Fruit fly (Drosophila melanogaster) whole organism, embryonic: ENCODE data around the gene CG9628.
A peak's percentile ranks its signal among the peaks of the same experiment; 100 is the strongest.

Source experiments
- Bteb2 ChIP-seq: fragments of 200-800 bp; sonication (Bioruptor generic); optimal IDR thresholded peaks from 2 replicates; lab custom pipeline; 2016; ENCODE audit warnings: missing biosample characterization, missing genetic modification characterization
- CG10267 ChIP-seq: fragments of 200-800 bp; sonication (Bioruptor generic); optimal IDR thresholded peaks from 2 replicates; lab custom pipeline; 2018; ENCODE audit warnings: missing biosample characterization, mild to moderate bottlenecking, missing genetic modification characterization, moderate library complexity
- CG12659 ChIP-seq: fragments of 200-800 bp; sonication (Bioruptor generic); optimal IDR thresholded peaks from 3 replicates; lab custom pipeline; 2017; ENCODE audit warnings: mild to moderate bottlenecking, missing biosample characterization, missing genetic modification reagents, missing genetic modification characterization
- CG12769 ChIP-seq: fragments of 200-800 bp; sonication (Bioruptor generic); optimal IDR thresholded peaks from 2 replicates; lab custom pipeline; 2019; ENCODE audit warnings: missing biosample characterization, mild to moderate bottlenecking, missing genetic modification characterization, moderate library complexity
- CG13287 ChIP-seq: fragments of 200-800 bp; sonication (Bioruptor generic); IDR thresholded peaks from 2 replicates; pipeline ENCODE4 v1.3.6; 2022; ENCODE audit warnings: missing biosample characterization, missing genetic modification characterization; ENCODE audit not compliant: partially characterized antibody
- CG13296 ChIP-seq: fragments of 200-800 bp; sonication (Bioruptor generic); optimal IDR thresholded peaks from 3 replicates; lab custom pipeline; 2018; ENCODE audit warnings: missing biosample characterization, mild to moderate bottlenecking, missing genetic modification characterization
- CG13624 ChIP-seq: fragments of 200-800 bp; sonication (Bioruptor generic); optimal IDR thresholded peaks from 2 replicates; lab custom pipeline; 2016; ENCODE audit warnings: missing biosample characterization, missing genetic modification characterization
- CG14860 ChIP-seq: fragments of 200-800 bp; sonication (Bioruptor generic); IDR thresholded peaks from 3 replicates; pipeline ENCODE4 v1.3.6; 2022; ENCODE audit warnings: missing biosample characterization, missing genetic modification characterization; ENCODE audit not compliant: partially characterized antibody
- CG14965 ChIP-seq: fragments of 200-800 bp; sonication (Bioruptor generic); optimal IDR thresholded peaks from 2 replicates; lab custom pipeline; 2016; ENCODE audit warnings: missing biosample characterization, missing genetic modification characterization, borderline replicate concordance
- CG17568 ChIP-seq: fragments of 200-800 bp; sonication (Bioruptor generic); optimal IDR thresholded peaks from 2 replicates; lab custom pipeline; 2018; ENCODE audit warnings: missing biosample characterization, mild to moderate bottlenecking, missing genetic modification characterization, moderate library complexity
- CG18262 ChIP-seq: fragments of 200-800 bp; optimal IDR thresholded peaks from 3 replicates; lab custom pipeline; 2019; ENCODE audit warnings: missing biosample characterization, mild to moderate bottlenecking, missing genetic modification characterization, moderate library complexity
- CG18619 ChIP-seq: fragments of 200-800 bp; sonication (Bioruptor generic); optimal IDR thresholded peaks from 3 replicates; lab custom pipeline; 2017; ENCODE audit warnings: missing biosample characterization, mild to moderate bottlenecking, missing genetic modification characterization
- CG31441 ChIP-seq: fragments of 200-800 bp; sonication (Bioruptor generic); IDR thresholded peaks from 2 replicates; pipeline ENCODE4 v1.3.6; 2022; ENCODE audit warnings: missing biosample characterization, missing genetic modification characterization
- CG3281 ChIP-seq: fragments of 200-800 bp; sonication (Bioruptor generic); optimal IDR thresholded peaks from 3 replicates; lab custom pipeline; 2017; ENCODE audit warnings: missing biosample characterization, mild to moderate bottlenecking, missing genetic modification characterization
- CG4854 ChIP-seq: fragments of 200-800 bp; sonication (Bioruptor generic); optimal IDR thresholded peaks from 2 replicates; lab custom pipeline; 2016; ENCODE audit warnings: missing biosample characterization, missing genetic modification characterization, inconsistent platforms
- CG6254 ChIP-seq: fragments of 200-800 bp; sonication (Bioruptor generic); optimal IDR thresholded peaks from 3 replicates; lab custom pipeline; 2017; ENCODE audit warnings: mild to moderate bottlenecking, missing biosample characterization, missing genetic modification reagents, missing genetic modification characterization
- CG6654 ChIP-seq: fragments of 200-800 bp; sonication (Bioruptor generic); optimal IDR thresholded peaks from 2 replicates; lab custom pipeline; 2017; ENCODE audit warnings: missing biosample characterization, mild to moderate bottlenecking, missing genetic modification characterization
- CG7372 ChIP-seq: fragments of 200-800 bp; sonication (Bioruptor generic); IDR thresholded peaks from 2 replicates; pipeline ENCODE4 v1.3.6; 2022; ENCODE audit warnings: missing biosample characterization, missing genetic modification characterization
- CG7928 ChIP-seq: fragments of 200-800 bp; sonication (Bioruptor generic); optimal IDR thresholded peaks from 2 replicates; lab custom pipeline; 2017; ENCODE audit warnings: missing biosample characterization, mild to moderate bottlenecking, missing genetic modification characterization
- CG8944 ChIP-seq: fragments of 200-800 bp; sonication (Bioruptor generic); optimal IDR thresholded peaks from 3 replicates; lab custom pipeline; 2016; ENCODE audit warnings: missing biosample characterization, missing genetic modification characterization
- CG9797 ChIP-seq: fragments of 200-800 bp; sonication (Bioruptor generic); optimal IDR thresholded peaks from 3 replicates; lab custom pipeline; 2018; ENCODE audit warnings: missing biosample characterization, mild to moderate bottlenecking, missing genetic modification characterization
- CG9817 ChIP-seq: fragments of 200-800 bp; sonication (Bioruptor generic); optimal IDR thresholded peaks from 2 replicates; lab custom pipeline; 2018; ENCODE audit warnings: missing biosample characterization, mild to moderate bottlenecking, missing genetic modification characterization, moderate library complexity
- Camta ChIP-seq: fragments of 200-800 bp; sonication (Bioruptor generic); optimal IDR thresholded peaks from 2 replicates; lab custom pipeline; 2016; ENCODE audit warnings: missing biosample characterization, missing genetic modification characterization
- Ets65A ChIP-seq: fragments of 200-800 bp; sonication (Bioruptor generic); peaks from one replicate; lab custom pipeline; 2016; ENCODE audit warnings: missing biosample characterization, missing genetic modification characterization
- H15 ChIP-seq: fragments of 200-800 bp; sonication (Bioruptor generic); IDR thresholded peaks from 3 replicates; pipeline ENCODE4 v1.3.6; 2022; ENCODE audit warnings: missing biosample characterization, missing genetic modification characterization
- Mes4 ChIP-seq: fragments of 200-800 bp; sonication (Bioruptor generic); optimal IDR thresholded peaks from 2 replicates; lab custom pipeline; 2016; ENCODE audit warnings: missing biosample characterization, missing genetic modification characterization
- NFAT ChIP-seq: fragments of 200-800 bp; sonication (Bioruptor generic); IDR thresholded peaks from 2 replicates; pipeline ENCODE4 v1.3.6; 2022; ENCODE audit warnings: missing biosample characterization, missing genetic modification characterization
- Neu2 ChIP-seq: fragments of 200-800 bp; sonication (Bioruptor generic); optimal IDR thresholded peaks from 3 replicates; lab custom pipeline; 2016; ENCODE audit warnings: missing biosample characterization, missing genetic modification characterization, borderline replicate concordance
- Poxn ChIP-seq: fragments of 200-800 bp; sonication (Bioruptor generic); IDR thresholded peaks from 2 replicates; pipeline ENCODE4 v1.3.6; 2022; ENCODE audit warnings: missing biosample characterization, missing genetic modification characterization
- Sin3A ChIP-seq: fragments of >200 bp; optimal IDR thresholded peaks from 2 replicates; lab custom pipeline; 2018
- Six4 ChIP-seq: fragments of 200-800 bp; sonication (Bioruptor generic); optimal IDR thresholded peaks from 2 replicates; lab custom pipeline; 2016; ENCODE audit warnings: missing biosample characterization, missing genetic modification characterization
- Sry-β ChIP-seq: fragments of 200-800 bp; sonication (Bioruptor generic); optimal IDR thresholded peaks from 2 replicates; lab custom pipeline; 2018; ENCODE audit warnings: missing biosample characterization, mild to moderate bottlenecking, missing genetic modification characterization, moderate library complexity
- ac ChIP-seq: fragments of 200-800 bp; sonication (Bioruptor generic); optimal IDR thresholded peaks from 3 replicates; lab custom pipeline; 2017; ENCODE audit warnings: missing biosample characterization, mild to moderate bottlenecking, missing genetic modification characterization
- bigmax ChIP-seq: fragments of 200-800 bp; sonication (Bioruptor generic); optimal IDR thresholded peaks from 2 replicates; lab custom pipeline; 2018; ENCODE audit warnings: missing biosample characterization, mild to moderate bottlenecking, missing genetic modification characterization
- bsh ChIP-seq, 2 experiments: fragments of 200-800 bp; sonication (Bioruptor generic); optimal IDR thresholded peaks; 2 replicates each; lab custom pipeline; 2017 to 2018; ENCODE audit warnings: mild to moderate bottlenecking in 2 of 2, missing biosample characterization in 2 of 2, missing genetic modification characterization in 2 of 2, moderate library complexity in 1 of 2
- cas ChIP-seq: fragments of 200-800 bp; sonication (Bioruptor generic); IDR thresholded peaks from 2 replicates; pipeline ENCODE4 v1.3.6; 2022; ENCODE audit warnings: missing biosample characterization, missing genetic modification characterization
- crc ChIP-seq: fragments of 200-800 bp; sonication (Bioruptor generic); optimal IDR thresholded peaks from 2 replicates; lab custom pipeline; 2016; ENCODE audit warnings: missing biosample characterization, missing genetic modification characterization
- cwo ChIP-seq: fragments of 200-800 bp; sonication (Bioruptor generic); optimal IDR thresholded peaks from 3 replicates; lab custom pipeline; 2017; ENCODE audit warnings: missing biosample characterization, missing genetic modification characterization, mild to moderate bottlenecking, moderate library complexity, missing genetic modification reagents
- ems ChIP-seq: fragments of 200-800 bp; sonication (Bioruptor generic); optimal IDR thresholded peaks from 3 replicates; lab custom pipeline; 2016; ENCODE audit warnings: missing biosample characterization, missing genetic modification characterization
- ewg ChIP-seq: fragments of 200-800 bp; sonication (Bioruptor generic); optimal IDR thresholded peaks from 3 replicates; lab custom pipeline; 2017; ENCODE audit warnings: mild to moderate bottlenecking, missing biosample characterization, missing genetic modification reagents, missing genetic modification characterization
- eyg ChIP-seq: fragments of 200-800 bp; sonication (Bioruptor generic); optimal IDR thresholded peaks from 3 replicates; lab custom pipeline; 2016; ENCODE audit warnings: missing biosample characterization, missing genetic modification characterization
- fru ChIP-seq: fragments of >200 bp; optimal IDR thresholded peaks from 2 replicates; lab custom pipeline; 2017
- gem ChIP-seq: fragments of 200-800 bp; sonication (Bioruptor generic); optimal IDR thresholded peaks from 2 replicates; lab custom pipeline; 2019; ENCODE audit warnings: missing biosample characterization, mild to moderate bottlenecking, missing genetic modification characterization, moderate library complexity
- gro ChIP-seq: fragments of 200-800 bp; sonication (Bioruptor generic); optimal IDR thresholded peaks from 2 replicates; lab custom pipeline; 2016; ENCODE audit warnings: missing biosample characterization, missing genetic modification characterization
- mam ChIP-seq: fragments of 200-800 bp; sonication (Bioruptor generic); optimal IDR thresholded peaks from 3 replicates; lab custom pipeline; 2016; ENCODE audit warnings: missing biosample characterization, missing genetic modification characterization
- otp ChIP-seq: fragments of 200-800 bp; sonication (Bioruptor generic); IDR thresholded peaks from 3 replicates; pipeline ENCODE4, ENCODE4 v1.3.6; 2022; ENCODE audit warnings: missing biosample characterization, missing genetic modification characterization
- sr ChIP-seq: fragments of 200-800 bp; sonication (Bioruptor generic); IDR thresholded peaks from 3 replicates; pipeline ENCODE4 v1.3.6; 2022; ENCODE audit warnings: missing biosample characterization, missing genetic modification characterization
- tll ChIP-seq, 2 experiments: fragments of 200-800 bp in 1 of 2; fragments of >200 bp in 1 of 2; sonication (Bioruptor generic) in 1 of 2; optimal IDR thresholded peaks; 2 replicates each; lab custom pipeline; 2017 to 2019; ENCODE audit warnings: missing biosample characterization in 2 of 2, missing genetic modification characterization in 2 of 2, mild to moderate bottlenecking in 1 of 2, moderate library complexity in 1 of 2
- twi ChIP-seq: fragments of 200-800 bp; optimal IDR thresholded peaks from 2 replicates; lab custom pipeline; 2019; ENCODE audit warnings: missing biosample characterization, mild to moderate bottlenecking, missing genetic modification characterization, moderate library complexity
- vnd ChIP-seq: fragments of 200-800 bp; sonication (Bioruptor generic); IDR thresholded peaks from 3 replicates; pipeline ENCODE4 v1.3.6; 2022; ENCODE audit warnings: missing biosample characterization, missing genetic modification characterization; ENCODE audit not compliant: partially characterized antibody

The CG9628 gene

dm6 chr3L:14634773-14635563, 12.4 kb downstream of the CG9628 start (continued):
- TF ChIP-seq tll (GFP tag; optimal IDR thresholded peaks at IDR 0.05; lab: Kevin White, UChicago) (peak in 1 of 2 experiments; percentile 17), cwo (GFP tag; lab: Kevin White, UChicago) (peak; percentile 27), NFAT (GFP tag; lab: Robert Waterston, UW) (no peak), CG12659 (GFP tag; lab: Kevin White, UChicago) (peak; percentile 24), Ets65A (GFP tag; lab: Kevin White, UChicago) (no peak), bsh (GFP tag; optimal IDR thresholded peaks at IDR 0.05; lab: Kevin White, UChicago) (peak in 1 of 2 experiments; percentile 87), H15 (no peak), Sry-β (GFP tag; lab: Kevin White, UChicago) (no peak), vnd (GFP tag; lab: Robert Waterston, UW) (no peak), CG14860 (GFP tag; lab: Robert Waterston, UW) (no peak), CG8944 (GFP tag; lab: Kevin White, UChicago) (no peak), Bteb2 (GFP tag; lab: Kevin White, UChicago) (no peak), Mes4 (no peak), CG18619 (GFP tag; lab: Kevin White, UChicago) (peak; percentile 28), CG18262 (tag; lab: Kevin White, UChicago) (peak; percentile 96), ac (GFP tag; lab: Kevin White, UChicago) (peak; percentile 64), CG3281 (GFP tag; lab: Kevin White, UChicago) (no peak), mam (GFP tag; lab: Kevin White, UChicago) (no peak), CG10267 (tag; lab: Kevin White, UChicago) (peak; percentile 88), CG13287 (GFP tag; lab: Robert Waterston, UW) (no peak), ems (GFP tag; lab: Kevin White, UChicago) (no peak), Six4 (GFP tag; lab: Kevin White, UChicago) (peak; percentile 72), CG4854 (GFP tag; lab: Kevin White, UChicago) (no peak), bigmax (GFP tag; lab: Kevin White, UChicago) (no peak), CG6654 (GFP tag; lab: Kevin White, UChicago) (no peak), CG12769 (tag; lab: Kevin White, UChicago) (no peak), crc (GFP tag; lab: Kevin White, UChicago) (no peak), Neu2 (GFP tag; lab: Kevin White, UChicago) (no peak), CG13624 (GFP tag; lab: Kevin White, UChicago) (no peak), Sin3A (lab: Kevin White, UChicago) (no peak), CG6254 (GFP tag; lab: Kevin White, UChicago) (peak; percentile 63), gem (tag; lab: Kevin White, UChicago) (peak; percentile 90), gro (no peak), eyg (no peak), CG9817 (tag; lab: Kevin White, UChicago) (no peak), CG14965 (GFP tag; lab: Kevin White, UChicago) (no peak), Poxn (GFP tag; lab: Robert Waterston, UW) (no peak), cas (GFP tag; lab: Robert Waterston, UW) (no peak), CG13296 (GFP tag; lab: Kevin White, UChicago) (no peak), otp (GFP tag; lab: Robert Waterston, UW) (no peak), CG31441 (peak; percentile 87), CG9797 (GFP tag; lab: Kevin White, UChicago) (no peak), Camta (GFP tag; lab: Kevin White, UChicago) (peak; percentile 47), twi (tag; lab: Kevin White, UChicago) (peak; percentile 64), CG17568 (GFP tag; lab: Kevin White, UChicago) (no peak), fru (lab: Kevin White, UChicago) (no peak), ewg (GFP tag; lab: Kevin White, UChicago) (peak; percentile 4), CG7928 (no peak), CG7372 (no peak), sr (GFP tag; lab: Robert Waterston, UW) (no peak)
